Worm (Caenorhabditis elegans): ENCODE data around the gene JC8.4.

Gene JC8.4

DNA sequence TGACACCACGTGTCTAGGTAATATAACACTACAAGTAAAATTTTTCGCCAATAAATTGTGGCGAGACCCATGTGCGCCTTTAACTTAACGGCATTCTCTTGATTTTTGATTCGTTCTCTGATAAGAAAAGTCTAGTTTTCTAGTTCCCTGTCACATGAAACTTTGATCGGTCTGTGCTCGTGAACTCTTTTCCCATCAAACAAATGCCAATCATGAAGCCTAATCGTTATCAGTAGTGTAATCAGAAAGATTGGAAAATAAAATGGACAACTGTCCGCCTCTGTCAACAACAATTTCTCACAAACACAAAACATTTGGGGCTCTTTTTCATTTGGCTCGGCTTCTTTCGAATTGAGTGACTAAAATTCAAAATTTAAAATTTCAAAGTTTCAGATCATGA, 10.4 kb downstream of the JC8.4 start, which contains the start of gene ttr-45 (continued):
- TF ChIP-seq zip-2 (tag; optimal IDR thresholded peaks at IDR 0.05) = peak; percentile 30
- TF ChIP-seq nhr-6 (tag; optimal IDR thresholded peaks at IDR 0.05) = no peak
- peak; percentile 70 for TF ChIP-seq nhr-102 (tag; optimal IDR thresholded peaks at IDR 0.05)

DNA sequence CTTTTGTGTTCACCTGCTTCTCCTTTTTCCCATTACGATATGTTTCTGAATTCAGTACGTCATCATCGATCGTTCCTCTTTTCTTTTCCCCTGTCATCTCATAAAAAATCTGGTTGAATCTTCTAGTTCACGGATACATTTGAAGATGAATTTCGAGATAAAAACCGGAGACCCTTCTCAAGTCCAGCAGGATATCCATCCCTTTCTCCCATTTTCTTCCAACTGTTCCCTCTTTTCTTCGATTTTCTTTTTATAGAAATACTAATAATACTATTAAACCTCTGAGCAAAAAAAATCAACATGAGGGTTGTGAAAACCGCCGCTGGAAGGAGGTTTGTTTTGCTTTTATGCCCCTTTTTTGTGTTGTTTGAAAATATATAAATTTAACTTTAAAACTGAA, 12.4 kb downstream of the JC8.4 start, which contains the start of gene bus-12:
TSS of gene bus-12 (plus strand) at position 301 of the 400 bp plus-strand sequence.
- TF ChIP-seq ztf-11 (tag; optimal IDR thresholded peaks at IDR 0.05) = no peak

DNA sequence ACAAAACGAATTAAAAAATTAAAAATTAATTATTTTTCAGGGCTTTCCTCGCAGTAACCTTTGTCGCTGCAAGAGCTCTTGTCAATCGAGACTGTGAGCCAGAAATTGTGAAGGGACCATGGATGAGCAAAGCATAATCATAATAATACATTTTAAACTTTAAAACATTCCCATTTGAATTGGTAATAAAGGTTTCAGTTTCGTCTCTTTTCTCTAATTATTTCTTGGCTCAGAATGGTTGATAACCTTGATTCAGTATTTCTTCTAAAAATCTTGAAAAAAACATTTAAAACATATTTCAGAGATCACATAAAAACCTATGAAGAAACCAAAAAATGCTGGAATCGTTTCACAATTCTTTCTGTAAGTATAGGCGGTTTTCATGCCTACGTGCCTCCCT, 15.4 kb downstream of the JC8.4 start, which contains the start of gene JC8.16:
TSS of gene JC8.16 (plus strand) at position 301 of the 400 bp plus-strand sequence.
- no peak for TF ChIP-seq cey-2 (tag; optimal IDR thresholded peaks at IDR 0.05; ENCODE audit: borderline replicate concordance, insufficient read depth)
- TF ChIP-seq nhr-41 (GFP tag; IDR thresholded peaks at IDR 0.05) = 0 out of 2 replicates have a peak, but pooled peaks have one; percentile 9

DNA sequence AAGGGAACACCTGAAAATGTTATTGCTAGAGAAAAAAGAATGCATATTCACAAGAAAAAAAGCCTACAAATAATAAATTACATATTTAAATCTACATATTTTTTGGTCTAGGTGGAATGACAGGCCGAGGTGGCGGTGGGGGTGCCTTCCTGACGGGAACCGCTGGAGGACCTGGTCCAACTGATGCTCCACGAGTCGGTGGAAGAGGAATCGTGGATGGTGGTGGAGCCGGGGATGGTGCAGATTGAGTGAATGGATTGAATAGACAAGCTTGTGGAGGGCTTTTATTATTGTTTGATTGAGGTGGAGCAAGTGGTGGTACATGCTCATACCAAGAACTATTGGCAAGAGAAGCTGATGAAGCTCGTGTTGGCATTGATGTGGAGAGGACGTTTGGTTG, 18.3 kb downstream of the JC8.4 start:
- TF ChIP-seq ceh-28 (tag; optimal IDR thresholded peaks at IDR 0.05) (no peak), set-16 (GFP tag; IDR thresholded peaks at IDR 0.05) (peak; percentile 73), mdl-1 (tag; optimal IDR thresholded peaks at IDR 0.05) (no peak), egl-43 (GFP tag; IDR thresholded peaks at IDR 0.05) (0 out of 2 replicates have a peak, but pooled peaks have one; percentile 42), aly-2 (tag; optimal IDR thresholded peaks at IDR 0.05) (no peak), nhr-237 (tag; optimal IDR thresholded peaks at IDR 0.05) (no peak), ZK546.5 (tag; optimal IDR thresholded peaks at IDR 0.05) (no peak), dve-1 (tag; optimal IDR thresholded peaks at IDR 0.05; ENCODE audit: insufficient read depth) (no peak)

DNA sequence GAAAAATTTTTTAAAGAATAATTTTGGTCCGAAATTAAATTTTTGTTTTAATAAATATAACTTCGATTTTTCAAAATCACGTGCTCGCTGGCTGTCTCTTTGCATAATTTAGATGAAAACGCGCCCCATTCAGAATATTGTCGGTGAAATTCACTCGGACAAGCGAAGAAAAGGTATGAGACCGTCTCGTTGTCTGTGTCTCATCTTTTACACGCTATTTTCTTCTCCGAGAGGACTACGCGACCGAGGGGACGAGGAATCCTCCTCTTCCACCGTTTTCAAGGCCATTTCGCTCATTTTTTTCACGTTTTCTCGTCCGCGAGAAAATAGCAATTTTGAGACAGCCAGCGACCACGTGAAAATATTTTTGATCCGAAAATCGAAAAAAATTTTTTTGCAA, 19.4 kb downstream of the JC8.4 start:
- TF ChIP-seq dmd-6 (GFP tag; IDR thresholded peaks at IDR 0.05) = 0 out of 2 replicates have a peak, but pooled peaks have one; percentile 19
- peak; percentile 64 for TF ChIP-seq lin-38 (GFP tag; IDR thresholded peaks at IDR 0.05)
- TF ChIP-seq madf-5 (GFP tag; IDR thresholded peaks at IDR 0.05) = 0 out of 4 replicates have a peak, but pooled peaks of 1 of the 2 experiments have one; percentile 42
- TF ChIP-seq dmd-9 (GFP tag; IDR thresholded peaks at IDR 0.05) = peak; percentile 69; the same call in 1 of the 2 replicates

DNA sequence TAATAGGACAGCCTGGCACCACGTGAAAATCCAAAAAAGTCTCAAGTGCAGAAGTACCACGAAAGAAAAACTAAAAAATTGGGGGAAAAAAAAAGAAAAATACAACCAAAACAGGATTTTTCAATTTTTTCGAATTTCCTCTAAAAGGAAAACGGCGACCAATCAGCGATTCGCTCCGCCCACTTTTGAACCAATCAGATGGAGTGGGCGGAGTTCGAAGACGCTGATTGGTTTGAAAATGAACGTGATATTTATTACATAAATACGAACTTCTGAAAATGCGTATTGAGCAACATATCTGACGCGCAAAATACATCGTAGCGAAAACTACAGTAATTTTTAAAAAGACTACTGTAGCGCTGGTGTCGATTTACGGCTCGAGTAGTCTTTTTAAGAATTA, 24.9 kb downstream of the JC8.4 start:
- TF ChIP-seq ctbp-1 (GFP tag; IDR thresholded peaks at IDR 0.05) (no peak), lin-15B (tag; optimal IDR thresholded peaks at IDR 0.05) (no peak), lim-7 (GFP tag; IDR thresholded peaks at IDR 0.05) (no peak)

DNA sequence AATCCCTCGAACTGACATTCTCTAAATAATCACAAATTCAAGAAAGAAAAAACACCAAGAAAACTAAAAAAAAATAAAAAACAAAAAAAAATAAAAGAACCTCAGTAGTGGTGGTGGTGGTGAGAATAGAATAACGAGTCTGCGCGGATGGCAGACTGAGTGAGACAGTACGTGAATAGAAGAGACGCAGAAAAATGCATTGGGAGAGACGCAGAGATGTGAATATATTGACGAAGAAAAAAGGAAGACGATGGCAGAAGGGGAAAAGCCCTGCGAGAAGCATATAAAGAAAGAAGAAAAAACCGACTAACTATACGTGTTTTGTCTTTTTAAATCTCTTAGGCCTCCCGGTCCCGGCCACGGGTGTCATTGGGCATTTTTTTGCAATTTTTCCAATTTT, 29.0 kb downstream of the JC8.4 start, which contains the start of gene unc-26:
TSS of gene unc-26 (minus strand) at position 23 of the 400 bp plus-strand sequence.
- TF ChIP-seq rbr-2 (tag; optimal IDR thresholded peaks at IDR 0.05) = peak; percentile 53
- TF ChIP-seq zfp-3 (GFP tag; conservative IDR thresholded peaks at IDR 0.05) = no peak
- peak in 1 of 2 experiments; percentile 53 for TF ChIP-seq lsy-2 (tag; optimal IDR thresholded peaks at IDR 0.05)
- peak; percentile 12; the same call in 1 of the 2 replicates for TF ChIP-seq lin-38 (GFP tag; IDR thresholded peaks at IDR 0.05)
- TF ChIP-seq dmd-6 (GFP tag; IDR thresholded peaks at IDR 0.05) = no peak

DNA sequence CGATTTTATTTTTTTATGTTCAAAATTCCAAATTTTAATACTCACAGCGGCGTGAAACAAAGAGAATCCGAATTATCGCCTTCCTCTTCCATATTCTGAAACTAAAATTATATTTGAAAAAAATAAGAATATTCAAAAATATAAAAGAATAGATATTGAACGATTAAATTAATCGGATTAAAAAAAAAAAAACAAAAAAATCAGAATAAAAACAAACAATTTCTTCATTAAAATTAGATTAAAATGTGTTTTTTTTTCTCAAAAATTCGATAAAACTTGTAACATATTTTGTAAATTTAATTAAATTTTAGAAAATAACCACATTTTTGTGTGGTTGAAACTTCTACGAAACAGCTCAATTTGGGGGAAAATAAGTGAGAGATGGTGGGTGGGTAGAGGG, 39.3 kb downstream of the JC8.4 start, which contains the start of gene cpsf-3:
TSS of gene cpsf-3 (minus strand) at position 101 of the 400 bp plus-strand sequence.
- TF ChIP-seq dmd-8 (GFP tag; IDR thresholded peaks at IDR 0.05) = no peak
- peak in 1 of 2 experiments; percentile 22 for TF ChIP-seq unc-62 (GFP tag; optimal IDR thresholded peaks at IDR 0.05 in 1 of 2)
- TF ChIP-seq unc-62 (tag; optimal IDR thresholded peaks at IDR 0.05) = no peak

All from whole organism, L4 larva.